Worm (Caenorhabditis elegans): ENCODE results near the gene F49E8.6.

- TF ChIP-seq nhr-12 (tag; optimal IDR thresholded peaks at IDR 0.05) (no peak), egl-27 (tag; optimal IDR thresholded peaks at IDR 0.05) (no peak), elt-2 (tag; optimal IDR thresholded peaks at IDR 0.05) (no peak), nhr-11 (tag; optimal IDR thresholded peaks at IDR 0.05) (no peak), sea-2 (GFP tag; optimal IDR thresholded peaks at IDR 0.05) (no peak), ama-1 (optimal IDR thresholded peaks at IDR 0.05) (no peak), nhr-23 (tag; optimal IDR thresholded peaks at IDR 0.05) (no peak)
Observed at ce11 chrIV:7567557-7568010, 13.1 kb upstream of the F49E8.6 start, which contains the start of gene F32E10.8.

All from whole organism, L3 larva.